Worm (Caenorhabditis elegans): ENCODE data around the gene arr-1.

DNA sequence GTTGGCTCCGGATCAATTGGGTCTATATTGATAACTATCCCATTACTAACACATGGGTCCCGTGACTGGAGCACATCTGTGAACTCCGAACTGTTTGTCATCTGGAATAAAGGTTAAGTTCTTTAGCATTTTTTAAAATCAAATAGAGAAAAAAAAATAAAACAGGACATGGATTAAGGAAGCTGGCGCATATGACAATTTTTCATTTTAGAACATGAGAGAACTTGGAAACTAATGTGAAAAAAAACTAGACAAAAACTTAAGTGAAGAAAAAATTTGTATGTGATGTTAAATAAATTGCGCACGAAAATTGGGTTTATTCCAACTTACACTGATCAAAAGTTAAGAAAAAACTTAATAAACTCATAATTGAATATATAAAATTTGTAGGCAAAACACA, 1.8 kb upstream of the arr-1 start, which contains the start of gene sms-2:
- no peak for TF ChIP-seq unc-39 (tag; optimal IDR thresholded peaks at IDR 0.05)
- no peak for TF ChIP-seq nhr-77 (tag; optimal IDR thresholded peaks at IDR 0.05)
- TF ChIP-seq ceh-9 (tag; optimal IDR thresholded peaks at IDR 0.05), result no peak
- TF ChIP-seq nfya-1 (tag; optimal IDR thresholded peaks at IDR 0.05; ENCODE audit: insufficient read depth), result no peak
- no peak for TF ChIP-seq daf-12 (tag; optimal IDR thresholded peaks at IDR 0.05)
- no peak for TF ChIP-seq fos-1 (tag; optimal IDR thresholded peaks at IDR 0.05)
- TF ChIP-seq nhr-237 (tag; optimal IDR thresholded peaks at IDR 0.05), result no peak
- no peak for TF ChIP-seq aly-2 (tag; optimal IDR thresholded peaks at IDR 0.05)
- TF ChIP-seq lin-39 (tag; optimal IDR thresholded peaks at IDR 0.05), result no peak
- no peak for TF ChIP-seq unc-62 (GFP tag; optimal IDR thresholded peaks at IDR 0.05)
- TF ChIP-seq nhr-28 (tag; optimal IDR thresholded peaks at IDR 0.05), result no peak
- no peak for TF ChIP-seq snpc-4 (tag; optimal IDR thresholded peaks at IDR 0.05)
- no peak for TF ChIP-seq nhr-76 (tag; optimal IDR thresholded peaks at IDR 0.05)
